Worm (Caenorhabditis elegans) whole organism, L2 larva: ENCODE results near the gene C28D4.5.

Experiments
- R02D3.7 ChIP-seq: fragments of 150-350 bp; optimal IDR thresholded peaks from 2 replicates; lab custom pipeline; 2014; ENCODE audit warnings: missing biosample characterization, missing genetic modification characterization
- ama-1 ChIP-seq: fragments of 150-350 bp; optimal IDR thresholded peaks from 2 replicates; lab custom pipeline; 2018; ENCODE audit warnings: inconsistent platforms
- blmp-1 ChIP-seq: sonication (generic microtip); optimal IDR thresholded peaks from 2 replicates; lab custom pipeline; 2017; ENCODE audit warnings: missing genetic modification characterization, mild to moderate bottlenecking, missing compliant biosample characterization, antibody characterized with exemption, moderate library complexity; ENCODE audit not compliant: insufficient read depth
- elt-3 ChIP-seq: sonication (generic microtip); optimal IDR thresholded peaks from 2 replicates; lab custom pipeline; 2017; ENCODE audit warnings: missing biosample characterization, missing genetic modification characterization
- lin-39 ChIP-seq: fragments of 150-350 bp; optimal IDR thresholded peaks from 2 replicates; lab custom pipeline; 2014; ENCODE audit warnings: missing biosample characterization, missing genetic modification reagents, missing genetic modification characterization
- nhr-11 ChIP-seq: fragments of 150-350 bp; optimal IDR thresholded peaks from 2 replicates; lab custom pipeline; 2014; ENCODE audit warnings: missing biosample characterization, missing genetic modification characterization
- nhr-77 ChIP-seq: fragments of 150-350 bp; optimal IDR thresholded peaks from 2 replicates; lab custom pipeline; 2014; ENCODE audit warnings: missing biosample characterization, missing genetic modification characterization
- skn-1 ChIP-seq: sonication (generic microtip); optimal IDR thresholded peaks from 2 replicates; lab custom pipeline; 2017; ENCODE audit warnings: missing biosample characterization, missing genetic modification characterization
- unc-62 ChIP-seq: fragments of 150-350 bp; optimal IDR thresholded peaks from 2 replicates; lab custom pipeline; 2014; ENCODE audit warnings: missing biosample characterization, missing genetic modification reagents, missing genetic modification characterization
- zag-1 ChIP-seq: fragments of 150-350 bp; optimal IDR thresholded peaks from 2 replicates; lab custom pipeline; 2014; ENCODE audit warnings: missing biosample characterization, missing genetic modification characterization
- ztf-11 ChIP-seq: sonication (generic microtip); optimal IDR thresholded peaks from 2 replicates; lab custom pipeline; 2017; ENCODE audit warnings: missing biosample characterization, missing genetic modification characterization

DNA sequence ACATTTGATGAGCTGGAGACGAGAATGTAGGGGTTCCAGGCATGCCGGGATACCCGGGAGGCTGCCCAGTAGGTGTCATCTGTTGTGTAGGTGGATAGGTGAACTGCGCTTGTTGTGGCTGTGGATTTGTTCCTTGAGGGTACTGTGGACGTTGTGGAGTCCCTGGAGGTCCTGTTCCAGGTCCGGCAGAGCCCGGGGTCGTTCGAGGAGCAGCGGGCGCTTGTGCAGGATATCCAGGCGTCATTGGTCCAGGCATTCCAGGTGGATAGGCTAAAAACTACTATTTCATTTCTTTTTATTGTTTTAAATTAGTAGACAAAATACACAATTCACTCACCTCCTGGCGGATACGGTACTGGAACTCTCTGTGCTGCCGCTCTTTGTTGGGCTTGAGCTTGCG lies 48.6 kb upstream of the C28D4.5 start:
- TF ChIP-seq skn-1 (tag; lab: Kevin White, UChicago) = no peak
- TF ChIP-seq zag-1 (tag; lab: Kevin White, UChicago) = no peak
- TF ChIP-seq R02D3.7 = no peak
- no peak for TF ChIP-seq nhr-77 (tag; lab: Kevin White, UChicago)
- TF ChIP-seq unc-62 = no peak
- TF ChIP-seq ama-1 = no peak
- TF ChIP-seq lin-39 (tag; lab: Kevin White, UChicago) = no peak
- no peak for TF ChIP-seq ztf-11 (tag; lab: Kevin White, UChicago)
- TF ChIP-seq nhr-11 (tag; lab: Kevin White, UChicago) = no peak
- TF ChIP-seq blmp-1 (tag; lab: Kevin White, UChicago) = no peak
- TF ChIP-seq elt-3 (tag; lab: Kevin White, UChicago) = no peak
